Fruit fly (Drosophila melanogaster): ENCODE measurements around the gene Kaz.

Gene Kaz

dm6 chr3R:24813637-24814301 is 16.0 kb downstream of the Kaz start, which contains the start of the genes lili and CG34150 (continued):
- peak; percentile 73 for TF ChIP-seq CG9215 (GFP tag; IDR thresholded peaks at IDR 0.05)
- no peak for TF ChIP-seq CG16779 (GFP tag; IDR thresholded peaks at IDR 0.05)
- peak; percentile 80 for TF ChIP-seq mam (GFP tag; optimal IDR thresholded peaks at IDR 0.05)
- peak; percentile 69 for TF ChIP-seq dmrt11E (tag; optimal IDR thresholded peaks at IDR 0.05)
- TF ChIP-seq CG15269 (tag; optimal IDR thresholded peaks at IDR 0.05), result peak; percentile 81
- TF ChIP-seq twi (tag; optimal IDR thresholded peaks at IDR 0.05), result peak; percentile 56
- peak; percentile 82 for TF ChIP-seq CG12155 (GFP tag; optimal IDR thresholded peaks at IDR 0.05)
- TF ChIP-seq ken (GFP tag; IDR thresholded peaks at IDR 0.05), result peak; percentile 58; the same call in 1 of the 3 replicates
- TF ChIP-seq Rx (GFP tag; IDR thresholded peaks at IDR 0.05), result no peak
- peak in 1 of 3 experiments; percentile 74 for TF ChIP-seq lola (GFP tag; optimal IDR thresholded peaks at IDR 0.05)
- TF ChIP-seq sens (GFP tag), result peak; percentile 97
- TF ChIP-seq CG12769 (tag; optimal IDR thresholded peaks at IDR 0.05), result no peak
- TF ChIP-seq tgo (GFP tag; IDR thresholded peaks at IDR 0.05), result peak; percentile 72
- TF ChIP-seq fru (optimal IDR thresholded peaks at IDR 0.05), result no peak
- TF ChIP-seq CG12299 (tag; optimal IDR thresholded peaks at IDR 0.05), result peak; percentile 48
- peak; percentile 60; the same call in 1 of the 3 replicates for TF ChIP-seq CG11560 (tag; IDR thresholded peaks at IDR 0.05)
- TF ChIP-seq CG6854 (GFP tag; optimal IDR thresholded peaks at IDR 0.05), result no peak
- peak; percentile 74 for TF ChIP-seq CG4820 (GFP tag; optimal IDR thresholded peaks at IDR 0.05)
- TF ChIP-seq Sin3A (optimal IDR thresholded peaks at IDR 0.05), result peak; percentile 43
- TF ChIP-seq CG10654 (GFP tag; optimal IDR thresholded peaks at IDR 0.05), result peak; percentile 67
- no peak for TF ChIP-seq CG11695 (GFP tag; IDR thresholded peaks at IDR 0.05)
- no peak for TF ChIP-seq danr (GFP tag; IDR thresholded peaks at IDR 0.05)
- TF ChIP-seq pan (optimal IDR thresholded peaks at IDR 0.05), result no peak
- peak in 1 of 2 experiments; percentile 67 for TF ChIP-seq pan (GFP tag; optimal IDR thresholded peaks at IDR 0.05 in 1 of 2, IDR thresholded peaks at IDR 0.05 in 1 of 2)
- TF ChIP-seq nmo (GFP tag; optimal IDR thresholded peaks at IDR 0.05), result peak; percentile 82
- TF ChIP-seq trem (tag; optimal IDR thresholded peaks at IDR 0.05), result peak; percentile 92
- TF ChIP-seq HLHmδ (GFP tag; optimal IDR thresholded peaks at IDR 0.05), result no peak
- TF ChIP-seq hb (GFP tag; IDR thresholded peaks at IDR 0.05; ENCODE audit: partially characterized antibody), result peak; percentile 67; the same call in 1 of the 3 replicates
- TF ChIP-seq CG17802 (tag; optimal IDR thresholded peaks at IDR 0.05), result no peak
- no peak for TF ChIP-seq CG11696 (GFP tag; IDR thresholded peaks at IDR 0.05)
- TF ChIP-seq Eip74EF (GFP tag; optimal IDR thresholded peaks at IDR 0.05), result no peak
- peak; percentile 58; the same call in 1 of the 2 replicates for TF ChIP-seq ato (GFP tag; IDR thresholded peaks at IDR 0.05; ENCODE audit: partially characterized antibody)
- TF ChIP-seq Jarid2 (GFP tag; optimal IDR thresholded peaks at IDR 0.05), result peak; percentile 90
- TF ChIP-seq CG32532 (GFP tag; IDR thresholded peaks at IDR 0.05), result peak; percentile 81
- peak; percentile 46; the same call in 1 of the 2 replicates for TF ChIP-seq ara (GFP tag; IDR thresholded peaks at IDR 0.05)
- TF ChIP-seq nom (GFP tag; optimal IDR thresholded peaks at IDR 0.05), result peak; percentile 33
- peak; percentile 26 for TF ChIP-seq trh (GFP tag; optimal IDR thresholded peaks at IDR 0.05)
- TF ChIP-seq CG10274 (GFP tag; optimal IDR thresholded peaks at IDR 0.05), result no peak
- peak; percentile 79 for TF ChIP-seq YL-1 (GFP tag; optimal IDR thresholded peaks at IDR 0.05)
- TF ChIP-seq Rfx (GFP tag; IDR thresholded peaks at IDR 0.05), result peak; percentile 78
- TF ChIP-seq CG9797 (GFP tag; optimal IDR thresholded peaks at IDR 0.05), result peak; percentile 46
- peak; percentile 53 for TF ChIP-seq repo (GFP tag; optimal IDR thresholded peaks at IDR 0.05)
- peak; percentile 62 for TF ChIP-seq Atf-2 (GFP tag; optimal IDR thresholded peaks at IDR 0.05)
- peak; percentile 34 for TF ChIP-seq CG3163 (GFP tag; optimal IDR thresholded peaks at IDR 0.05)
- TF ChIP-seq sob (GFP tag; IDR thresholded peaks at IDR 0.05), result peak; percentile 86
- peak; percentile 65 for TF ChIP-seq Ssrp (tag; optimal IDR thresholded peaks at IDR 0.05)
- peak; percentile 81 for TF ChIP-seq dpn (GFP tag; optimal IDR thresholded peaks at IDR 0.05)
- peak; percentile 60 for TF ChIP-seq CG4730 (GFP tag; IDR thresholded peaks at IDR 0.05)
- TF ChIP-seq CG2889 (GFP tag; IDR thresholded peaks at IDR 0.05), result 0 out of 3 replicates have a peak, but pooled peaks have one; percentile 45
- TF ChIP-seq Abd-B (GFP tag; optimal IDR thresholded peaks at IDR 0.05), result peak; percentile 78

Measured in whole organism, embryonic.